Worm (Caenorhabditis elegans) whole organism, L2 larva: ENCODE data around the gene msp-64.
A peak's percentile ranks its signal among the peaks of the same experiment; 100 is the strongest.

Experiments
- C34F6.9 ChIP-seq: fragments of 150-350 bp; optimal IDR thresholded peaks from 2 replicates; lab custom pipeline; 2014; ENCODE audit warnings: missing biosample characterization, missing genetic modification characterization
- F13H6.1 ChIP-seq: sonication (generic microtip); optimal IDR thresholded peaks from 2 replicates; lab custom pipeline; 2016; ENCODE audit warnings: missing genetic modification characterization, missing compliant biosample characterization
- R02D3.7 ChIP-seq: fragments of 150-350 bp; optimal IDR thresholded peaks from 2 replicates; lab custom pipeline; 2014; ENCODE audit warnings: missing biosample characterization, missing genetic modification characterization
- Y55F3AM.14 ChIP-seq: fragments of 200-800 bp; sonication (Bioruptor generic); optimal IDR thresholded peaks from 2 replicates; lab custom pipeline; 2018; ENCODE audit warnings: mild to moderate bottlenecking, missing genetic modification characterization, missing compliant biosample characterization
- ZK546.5 ChIP-seq: sonication (generic microtip); optimal IDR thresholded peaks from 2 replicates; lab custom pipeline; 2017; ENCODE audit warnings: missing biosample characterization, missing genetic modification characterization
- alr-1 ChIP-seq: fragments of 150-350 bp; optimal IDR thresholded peaks from 2 replicates; lab custom pipeline; 2014; ENCODE audit warnings: missing biosample characterization, missing genetic modification characterization
- aly-2 ChIP-seq: fragments of 150-350 bp; optimal IDR thresholded peaks from 2 replicates; lab custom pipeline; 2014; ENCODE audit warnings: missing biosample characterization, missing genetic modification characterization
- ama-1 ChIP-seq: fragments of 150-350 bp; optimal IDR thresholded peaks from 2 replicates; lab custom pipeline; 2018; ENCODE audit warnings: inconsistent platforms
- blmp-1 ChIP-seq: sonication (generic microtip); optimal IDR thresholded peaks from 2 replicates; lab custom pipeline; 2017; ENCODE audit warnings: missing genetic modification characterization, mild to moderate bottlenecking, missing compliant biosample characterization, antibody characterized with exemption, moderate library complexity; ENCODE audit not compliant: insufficient read depth
- ceh-16 ChIP-seq: fragments of 150-350 bp; optimal IDR thresholded peaks from 2 replicates; lab custom pipeline; 2014; ENCODE audit warnings: missing biosample characterization, missing genetic modification characterization
- ceh-82 ChIP-seq: fragments of 150-350 bp; optimal IDR thresholded peaks from 2 replicates; lab custom pipeline; 2014; ENCODE audit warnings: missing biosample characterization, missing genetic modification characterization
- crh-2 ChIP-seq: sonication (generic microtip); optimal IDR thresholded peaks from 2 replicates; lab custom pipeline; 2017; ENCODE audit warnings: missing biosample characterization, missing genetic modification characterization
- egl-27 ChIP-seq: sonication (generic microtip); optimal IDR thresholded peaks from 3 replicates; lab custom pipeline; 2017; ENCODE audit warnings: missing biosample characterization, missing genetic modification reagents, missing genetic modification characterization
- elt-1 ChIP-seq: fragments of 150-350 bp; optimal IDR thresholded peaks from 2 replicates; lab custom pipeline; 2014; ENCODE audit warnings: missing biosample characterization, missing genetic modification characterization
- elt-3 ChIP-seq: sonication (generic microtip); optimal IDR thresholded peaks from 2 replicates; lab custom pipeline; 2017; ENCODE audit warnings: missing biosample characterization, missing genetic modification characterization
- fos-1 ChIP-seq: fragments of 150-350 bp; optimal IDR thresholded peaks from 2 replicates; lab custom pipeline; 2014; ENCODE audit warnings: missing biosample characterization, missing genetic modification characterization
- gmeb-1 ChIP-seq: fragments of 150-350 bp; optimal IDR thresholded peaks from 2 replicates; lab custom pipeline; 2014; ENCODE audit warnings: missing biosample characterization, missing genetic modification characterization
- lin-13 ChIP-seq: fragments of 150-350 bp; optimal IDR thresholded peaks from 2 replicates; lab custom pipeline; 2014; ENCODE audit warnings: missing biosample characterization, missing genetic modification reagents, missing genetic modification characterization
- lsy-2 ChIP-seq, 2 experiments: fragments of 150-350 bp in 1 of 2; sonication (generic microtip) in 1 of 2; optimal IDR thresholded peaks; 2 replicates each; lab custom pipeline; 2014 to 2017; ENCODE audit warnings: missing biosample characterization in 2 of 2, missing genetic modification characterization in 2 of 2
- mab-5 ChIP-seq: fragments of 150-350 bp; optimal IDR thresholded peaks from 2 replicates; lab custom pipeline; 2014; ENCODE audit warnings: missing biosample characterization, missing genetic modification characterization
- mbf-1 ChIP-seq: sonication (generic microtip); optimal IDR thresholded peaks from 2 replicates; lab custom pipeline; 2017; ENCODE audit warnings: missing biosample characterization, missing genetic modification characterization
- nhr-10 ChIP-seq: sonication (generic microtip); optimal IDR thresholded peaks from 2 replicates; lab custom pipeline; 2017; ENCODE audit warnings: missing biosample characterization, missing genetic modification characterization
- nhr-11 ChIP-seq: fragments of 150-350 bp; optimal IDR thresholded peaks from 2 replicates; lab custom pipeline; 2014; ENCODE audit warnings: missing biosample characterization, missing genetic modification characterization
- nhr-129 ChIP-seq: fragments of 150-350 bp; optimal IDR thresholded peaks from 2 replicates; lab custom pipeline; 2014; ENCODE audit warnings: missing biosample characterization, missing genetic modification characterization
- nhr-21 ChIP-seq: fragments of 150-350 bp; optimal IDR thresholded peaks from 2 replicates; lab custom pipeline; 2014; ENCODE audit warnings: missing biosample characterization, missing genetic modification characterization
- nhr-23 ChIP-seq: fragments of 150-350 bp; optimal IDR thresholded peaks from 2 replicates; lab custom pipeline; 2014; ENCODE audit warnings: missing biosample characterization, missing genetic modification reagents, missing genetic modification characterization
- nhr-237 ChIP-seq: fragments of 150-350 bp; optimal IDR thresholded peaks from 2 replicates; lab custom pipeline; 2014; ENCODE audit warnings: missing biosample characterization, missing genetic modification characterization
- nhr-25 ChIP-seq: fragments of 150-350 bp; sonication (generic microtip); optimal IDR thresholded peaks from 3 replicates; lab custom pipeline; 2014; ENCODE audit warnings: missing biosample characterization, missing genetic modification characterization
- nhr-6 ChIP-seq: fragments of 150-350 bp; optimal IDR thresholded peaks from 2 replicates; lab custom pipeline; 2014; ENCODE audit warnings: missing biosample characterization, missing genetic modification characterization
- nhr-77 ChIP-seq: fragments of 150-350 bp; optimal IDR thresholded peaks from 2 replicates; lab custom pipeline; 2014; ENCODE audit warnings: missing biosample characterization, missing genetic modification characterization
- peb-1 ChIP-seq: fragments of 150-350 bp; optimal IDR thresholded peaks from 2 replicates; lab custom pipeline; 2014; ENCODE audit warnings: missing biosample characterization, missing genetic modification characterization
- sem-4 ChIP-seq: fragments of 150-350 bp; optimal IDR thresholded peaks from 2 replicates; lab custom pipeline; 2014; ENCODE audit warnings: missing biosample characterization, missing genetic modification reagents, missing genetic modification characterization
- skn-1 ChIP-seq: sonication (generic microtip); optimal IDR thresholded peaks from 2 replicates; lab custom pipeline; 2017; ENCODE audit warnings: missing biosample characterization, missing genetic modification characterization
- sma-3 ChIP-seq: sonication (generic microtip); optimal IDR thresholded peaks from 2 replicates; lab custom pipeline; 2016; ENCODE audit warnings: missing genetic modification reagents, missing genetic modification characterization, missing compliant biosample characterization
- sma-9 ChIP-seq, 2 experiments: fragments of 150-350 bp in 1 of 2; sonication (generic microtip) in 1 of 2; optimal IDR thresholded peaks; 2 replicates each; lab custom pipeline; 2014 to 2016; ENCODE audit warnings: missing genetic modification characterization in 2 of 2, mild to moderate bottlenecking in 1 of 2, missing biosample characterization in 1 of 2, missing compliant biosample characterization in 1 of 2, missing genetic modification reagents in 1 of 2, moderate library complexity in 1 of 2
- snpc-4 ChIP-seq: fragments of 150-350 bp; optimal IDR thresholded peaks from 2 replicates; lab custom pipeline; 2014; ENCODE audit warnings: missing biosample characterization, missing genetic modification characterization
- unc-39 ChIP-seq: fragments of 150-350 bp; optimal IDR thresholded peaks from 2 replicates; lab custom pipeline; 2014; ENCODE audit warnings: missing biosample characterization, missing genetic modification characterization
- unc-55 ChIP-seq: fragments of 150-350 bp; sonication (generic microtip); optimal IDR thresholded peaks from 3 replicates; lab custom pipeline; 2014; ENCODE audit warnings: missing biosample characterization, missing genetic modification reagents, missing genetic modification characterization
- unc-62 ChIP-seq: fragments of 150-350 bp; optimal IDR thresholded peaks from 2 replicates; lab custom pipeline; 2014; ENCODE audit warnings: missing biosample characterization, missing genetic modification reagents, missing genetic modification characterization
- zag-1 ChIP-seq: fragments of 150-350 bp; optimal IDR thresholded peaks from 2 replicates; lab custom pipeline; 2014; ENCODE audit warnings: missing biosample characterization, missing genetic modification characterization
- ztf-1 ChIP-seq: fragments of 200-800 bp; sonication (Bioruptor generic); conservative IDR thresholded peaks from 2 replicates; pipeline ENCODE4 v1.3.6; 2022; ENCODE audit warnings: missing genetic modification characterization, missing compliant biosample characterization
- ztf-11 ChIP-seq: sonication (generic microtip); optimal IDR thresholded peaks from 2 replicates; lab custom pipeline; 2017; ENCODE audit warnings: missing biosample characterization, missing genetic modification characterization
- ztf-4 ChIP-seq: fragments of 150-350 bp; optimal IDR thresholded peaks from 2 replicates; lab custom pipeline; 2014; ENCODE audit warnings: missing biosample characterization, missing genetic modification characterization

The msp-64 gene

ce11 chrII:5836153-5836719 is 26.1 kb upstream of the msp-64 start, which contains the start of gene fzo-1:
Gene fzo-1 (minus strand): TSS chrII:5836203.
- TF ChIP-seq F13H6.1 (peak; percentile 21), sma-3 (GFP tag; lab: Kevin White, UChicago) (peak; percentile 65), nhr-237 (tag; lab: Kevin White, UChicago) (no peak), nhr-77 (tag; lab: Kevin White, UChicago) (no peak), gmeb-1 (no peak), ztf-4 (tag; lab: Kevin White, UChicago) (no peak), snpc-4 (tag; lab: Kevin White, UChicago) (no peak), nhr-21 (tag; lab: Kevin White, UChicago) (no peak), ceh-16 (tag; lab: Kevin White, UChicago) (no peak), fos-1 (tag; lab: Kevin White, UChicago) (no peak), ztf-11 (tag; lab: Kevin White, UChicago) (no peak), peb-1 (tag; lab: Kevin White, UChicago) (no peak), nhr-11 (tag; lab: Kevin White, UChicago) (no peak), sem-4 (no peak), mbf-1 (tag; lab: Kevin White, UChicago) (no peak), lsy-2 (tag; optimal IDR thresholded peaks at IDR 0.05; lab: Kevin White, UChicago) (peak in 1 of 2 experiments; percentile 68), elt-1 (tag; lab: Kevin White, UChicago) (no peak), ceh-82 (tag; lab: Kevin White, UChicago) (no peak), blmp-1 (tag; lab: Kevin White, UChicago) (no peak), lin-13 (no peak), sma-9 (GFP tag; optimal IDR thresholded peaks at IDR 0.05; lab: Kevin White, UChicago) (no peak), sma-9 (tag; optimal IDR thresholded peaks at IDR 0.05; lab: Kevin White, UChicago) (no peak), nhr-129 (tag; lab: Kevin White, UChicago) (peak; percentile 3), egl-27 (tag; lab: Kevin White, UChicago) (no peak), unc-62 (GFP tag; lab: Kevin White, UChicago) (no peak), ZK546.5 (tag; lab: Kevin White, UChicago) (no peak), nhr-10 (tag; lab: Kevin White, UChicago) (no peak), nhr-23 (no peak), skn-1 (tag; lab: Kevin White, UChicago) (no peak), C34F6.9 (tag; lab: Kevin White, UChicago) (peak; percentile 81), unc-55 (GFP tag; lab: Kevin White, UChicago) (peak; percentile 73), crh-2 (tag; lab: Kevin White, UChicago) (peak; percentile 15), alr-1 (tag; lab: Kevin White, UChicago) (no peak), elt-3 (no peak), unc-39 (tag; lab: Kevin White, UChicago) (no peak), mab-5 (tag; lab: Kevin White, UChicago) (no peak), ama-1 (lab: Kevin White, UChicago) (no peak), Y55F3AM.14 (GFP tag; lab: Kevin White, UChicago) (no peak)

ce11 chrII:5835146-5835545 is 25.0 kb upstream of the msp-64 start:
- TF ChIP-seq blmp-1 (tag; lab: Kevin White, UChicago) (no peak), zag-1 (tag; lab: Kevin White, UChicago) (no peak), Y55F3AM.14 (GFP tag; lab: Kevin White, UChicago) (no peak), nhr-6 (tag; lab: Kevin White, UChicago) (no peak), ztf-11 (tag; lab: Kevin White, UChicago) (no peak), lsy-2 (tag; optimal IDR thresholded peaks at IDR 0.05; lab: Kevin White, UChicago) (no peak), nhr-77 (tag; lab: Kevin White, UChicago) (no peak), ztf-1 (GFP tag; lab: Robert Waterston, UW) (no peak), elt-3 (no peak), unc-55 (GFP tag; lab: Kevin White, UChicago) (no peak), aly-2 (tag; lab: Kevin White, UChicago) (no peak), gmeb-1 (no peak), ZK546.5 (tag; lab: Kevin White, UChicago) (no peak), R02D3.7 (tag; lab: Kevin White, UChicago) (no peak), nhr-25 (tag; lab: Kevin White, UChicago) (no peak), C34F6.9 (tag; lab: Kevin White, UChicago) (no peak), nhr-11 (tag; lab: Kevin White, UChicago) (no peak), peb-1 (tag; lab: Kevin White, UChicago) (no peak), nhr-237 (tag; lab: Kevin White, UChicago) (no peak), nhr-129 (tag; lab: Kevin White, UChicago) (no peak)
